Worm (Caenorhabditis elegans) whole organism, L3 larva: Measurements from ENCODE around the gene C43D7.7.

Source experiments
- ama-1 ChIP-seq: fragments of 150-350 bp; optimal IDR thresholded peaks from 2 replicates; lab custom pipeline; 2018
- ceh-9 ChIP-seq: sonication (generic microtip); optimal IDR thresholded peaks from 2 replicates; lab custom pipeline; 2018; ENCODE audit warnings: missing biosample characterization, missing genetic modification characterization
- fkh-10 ChIP-seq: sonication (generic microtip); optimal IDR thresholded peaks from 2 replicates; lab custom pipeline; 2017; ENCODE audit warnings: missing biosample characterization, missing genetic modification reagents, missing genetic modification characterization

DNA sequence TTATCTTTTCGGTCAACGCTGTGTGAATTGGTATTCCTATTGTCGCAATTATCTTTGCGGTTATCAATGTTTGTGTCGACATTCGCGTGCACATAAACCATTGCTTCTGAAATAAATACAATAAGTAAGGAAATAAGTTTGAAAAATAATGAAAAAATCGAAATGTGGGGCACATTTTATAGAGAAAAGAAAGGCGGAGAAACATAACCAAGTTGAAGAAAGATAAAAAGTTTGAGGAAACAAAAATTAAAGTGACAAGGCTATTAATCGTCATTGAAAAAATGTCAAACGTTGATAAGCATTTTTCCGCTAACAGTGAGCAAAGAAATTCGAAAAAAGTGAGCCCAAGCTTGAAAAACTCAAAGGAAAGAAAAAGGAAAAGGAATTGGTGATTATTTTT lies 3.1 kb upstream of the C43D7.7 start, which contains the start of gene C43D7.4:
- no peak for TF ChIP-seq ceh-9 (tag; lab: Kevin White, UChicago)
- no peak for TF ChIP-seq fkh-10 (GFP tag; lab: Kevin White, UChicago)
- TF ChIP-seq ama-1, result no peak
